Fruit fly (Drosophila melanogaster) whole organism, prepupa: ENCODE data around the gene laf.

Experiments used
- CG16779 ChIP-seq: fragments of 200-800 bp; sonication (Bioruptor generic); optimal IDR thresholded peaks from 3 replicates; lab custom pipeline; 2017; ENCODE audit warnings: missing biosample characterization, mild to moderate bottlenecking, missing genetic modification characterization
- CG6163 ChIP-seq: fragments of 200-800 bp; sonication (Bioruptor generic); IDR thresholded peaks from 3 replicates; pipeline ENCODE4 v1.3.6; 2022; ENCODE audit warnings: missing biosample characterization, missing genetic modification characterization
- CG6808 ChIP-seq: fragments of 200-800 bp; sonication (Bioruptor generic); optimal IDR thresholded peaks from 3 replicates; lab custom pipeline; 2017; ENCODE audit warnings: missing biosample characterization, missing genetic modification characterization, mild to moderate bottlenecking, moderate library complexity, missing genetic modification reagents
- CG6854 ChIP-seq: fragments of 200-800 bp; sonication (Bioruptor generic); optimal IDR thresholded peaks from 2 replicates; lab custom pipeline; 2017; ENCODE audit warnings: missing biosample characterization, mild to moderate bottlenecking, missing genetic modification characterization
- CG8119 ChIP-seq: fragments of 200-800 bp; sonication (Bioruptor generic); IDR thresholded peaks from 3 replicates; pipeline ENCODE4 v1.3.6; 2022; ENCODE audit warnings: missing biosample characterization, missing genetic modification characterization
- Hr39 ChIP-seq: fragments of 200-800 bp; sonication (Bioruptor generic); optimal IDR thresholded peaks from 2 replicates; lab custom pipeline; 2016; ENCODE audit warnings: missing biosample characterization, missing genetic modification characterization
- Sox14 ChIP-seq: fragments of 200-800 bp; sonication (Bioruptor generic); optimal IDR thresholded peaks from 3 replicates; lab custom pipeline; 2016; ENCODE audit warnings: missing biosample characterization, missing genetic modification characterization
- salr ChIP-seq, 2 experiments: fragments of 200-800 bp; sonication (Bioruptor generic); optimal IDR thresholded peaks; 3 replicates each; lab custom pipeline; 2016 to 2018; ENCODE audit warnings: missing biosample characterization in 2 of 2, missing genetic modification characterization in 2 of 2, mild to moderate bottlenecking in 1 of 2
- topi ChIP-seq: fragments of 200-800 bp; sonication (Bioruptor generic); optimal IDR thresholded peaks from 3 replicates; lab custom pipeline; 2016; ENCODE audit warnings: missing biosample characterization, missing genetic modification characterization
- vri ChIP-seq: fragments of 200-800 bp; sonication (Bioruptor generic); optimal IDR thresholded peaks from 3 replicates; lab custom pipeline; 2016; ENCODE audit warnings: missing biosample characterization, mild to moderate bottlenecking, missing genetic modification characterization

- TF ChIP-seq vri (GFP tag; lab: Kevin White, UChicago): no peak
- TF ChIP-seq salr (GFP tag; optimal IDR thresholded peaks at IDR 0.05; lab: Kevin White, UChicago): no peak
- no peak for TF ChIP-seq CG16779 (tag; lab: Kevin White, UChicago)
- no peak for TF ChIP-seq CG6854 (GFP tag; lab: Kevin White, UChicago)
- TF ChIP-seq CG6163 (GFP tag; lab: Robert Waterston, UW): no peak
- no peak for TF ChIP-seq CG8119
- TF ChIP-seq Sox14 (GFP tag; lab: Kevin White, UChicago): no peak
- TF ChIP-seq Hr39 (GFP tag; lab: Kevin White, UChicago): no peak
- no peak for TF ChIP-seq topi (GFP tag; lab: Kevin White, UChicago)
- no peak for TF ChIP-seq CG6808 (GFP tag; lab: Kevin White, UChicago)
These were observed 17.2 kb upstream of the laf start for dm6 chr3R:4895553-4895952.
